Fruit fly (Drosophila melanogaster): Measurements from ENCODE around the gene CG16863.

CG16863 gene

DNA sequence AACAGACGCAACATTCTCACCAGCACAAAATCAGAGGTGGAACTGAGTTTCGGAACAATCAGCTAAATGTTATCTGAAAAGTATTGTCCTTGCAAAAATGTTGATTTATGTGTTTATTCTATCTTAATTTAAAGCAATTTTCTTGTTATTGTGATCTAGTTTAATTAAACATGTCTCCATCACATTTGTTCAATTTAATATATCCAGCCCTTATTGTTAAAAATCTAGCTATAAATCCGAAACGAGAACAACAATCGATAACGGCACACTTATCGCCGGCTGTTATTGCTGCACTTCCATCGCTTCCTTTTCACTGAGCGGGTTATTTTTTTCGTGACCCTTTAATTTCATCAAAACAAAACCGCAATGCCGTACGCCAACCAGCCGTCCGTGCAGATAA is 42.3 kb downstream of the CG16863 start, which contains the start of the genes GatC, PolG2 and Polr2C (continued):
- peak; percentile 56; the same call in 2 of the 3 replicates for TF ChIP-seq zen2 (GFP tag; IDR thresholded peaks at IDR 0.05; ENCODE audit: partially characterized antibody)
- TF ChIP-seq Ada2b (GFP tag; IDR thresholded peaks at IDR 0.05): peak; percentile 48; the same call in 1 of the 2 replicates
- no peak for TF ChIP-seq mirr (GFP tag; optimal IDR thresholded peaks at IDR 0.05)
- TF ChIP-seq CG11695 (GFP tag; IDR thresholded peaks at IDR 0.05): no peak
- peak; percentile 41 for TF ChIP-seq bab2 (GFP tag; optimal IDR thresholded peaks at IDR 0.05)
- TF ChIP-seq row (GFP tag; IDR thresholded peaks at IDR 0.05): peak; percentile 92
- TF ChIP-seq Ets65A (GFP tag): peak; percentile 34
- no peak for TF ChIP-seq lov (optimal IDR thresholded peaks at IDR 0.05)
- TF ChIP-seq lov (GFP tag; IDR thresholded peaks at IDR 0.05): no peak
- no peak for TF ChIP-seq CG12104 (GFP tag; optimal IDR thresholded peaks at IDR 0.05)
- peak; percentile 11 for TF ChIP-seq CG12942 (GFP tag; optimal IDR thresholded peaks at IDR 0.05)
- TF ChIP-seq CG4617 (GFP tag; optimal IDR thresholded peaks at IDR 0.05; ENCODE audit: borderline replicate concordance): peak; percentile 94
- peak; percentile 41; the same call in 1 of the 2 replicates for TF ChIP-seq lmd (GFP tag; IDR thresholded peaks at IDR 0.05)
- TF ChIP-seq CG9609 (GFP tag; optimal IDR thresholded peaks at IDR 0.05): peak; percentile 51
- no peak for TF ChIP-seq salm (tag; optimal IDR thresholded peaks at IDR 0.05)
- TF ChIP-seq CG4730 (GFP tag; IDR thresholded peaks at IDR 0.05): no peak
- TF ChIP-seq B-H1 (GFP tag; IDR thresholded peaks at IDR 0.05): no peak; the same call in 2 of the 3 replicates
- no peak for TF ChIP-seq toy (GFP tag; IDR thresholded peaks at IDR 0.05)
- TF ChIP-seq Abd-B (GFP tag; optimal IDR thresholded peaks at IDR 0.05): peak; percentile 36
- TF ChIP-seq CG9932 (GFP tag; IDR thresholded peaks at IDR 0.05): peak; percentile 78
- TF ChIP-seq tgo (GFP tag; IDR thresholded peaks at IDR 0.05): peak; percentile 38; the same call in 1 of the 3 replicates
- peak; percentile 34; the same call in 1 of the 2 replicates for TF ChIP-seq CG32532 (GFP tag; IDR thresholded peaks at IDR 0.05)
- TF ChIP-seq ttk (GFP tag; IDR thresholded peaks at IDR 0.05): peak; percentile 10; the same call in 1 of the 2 replicates
- peak; percentile 77 for TF ChIP-seq BEAF-32 (GFP tag; optimal IDR thresholded peaks at IDR 0.05)
- peak; percentile 97 for TF ChIP-seq CG18011 (GFP tag; optimal IDR thresholded peaks at IDR 0.05)
- TF ChIP-seq grn (GFP tag; optimal IDR thresholded peaks at IDR 0.05): no peak
- peak; percentile 62 for TF ChIP-seq lilli (GFP tag; optimal IDR thresholded peaks at IDR 0.05)
- peak; percentile 69 for TF ChIP-seq CG12391 (tag; optimal IDR thresholded peaks at IDR 0.05)
- TF ChIP-seq unc-4 (GFP tag; IDR thresholded peaks at IDR 0.05; ENCODE audit: partially characterized antibody): peak; percentile 81
- peak; percentile 78 for TF ChIP-seq CG16813 (GFP tag; IDR thresholded peaks at IDR 0.05; ENCODE audit: partially characterized antibody)
- peak; percentile 24 for TF ChIP-seq CG9727 (GFP tag; optimal IDR thresholded peaks at IDR 0.05)
- no peak for TF ChIP-seq CG17568 (GFP tag; optimal IDR thresholded peaks at IDR 0.05)
- no peak for TF ChIP-seq Hmx (GFP tag; optimal IDR thresholded peaks at IDR 0.05)
- peak; percentile 64 for TF ChIP-seq CG12299 (tag; optimal IDR thresholded peaks at IDR 0.05)
- TF ChIP-seq nerfin-2 (GFP tag; IDR thresholded peaks at IDR 0.05; ENCODE audit: partially characterized antibody): peak; percentile 81
- TF ChIP-seq CG7786 (GFP tag; optimal IDR thresholded peaks at IDR 0.05): peak; percentile 7
- peak; percentile 52 for TF ChIP-seq sug (tag; optimal IDR thresholded peaks at IDR 0.05)
- TF ChIP-seq Xbp1 (GFP tag; optimal IDR thresholded peaks at IDR 0.05): peak; percentile 31
- TF ChIP-seq CG14710 (tag; optimal IDR thresholded peaks at IDR 0.05): peak; percentile 67
- TF ChIP-seq CG17186 (GFP tag; optimal IDR thresholded peaks at IDR 0.05): peak; percentile 63
- peak; percentile 76 for TF ChIP-seq bbx (GFP tag; IDR thresholded peaks at IDR 0.05; ENCODE audit: partially characterized antibody)
- TF ChIP-seq vnd (GFP tag; IDR thresholded peaks at IDR 0.05; ENCODE audit: partially characterized antibody): peak; percentile 82
- TF ChIP-seq chinmo (GFP tag; IDR thresholded peaks at IDR 0.05; ENCODE audit: partially characterized antibody): peak; percentile 84
- TF ChIP-seq CG11093 (GFP tag; IDR thresholded peaks at IDR 0.05): no peak
- TF ChIP-seq gfzf (GFP tag; optimal IDR thresholded peaks at IDR 0.05): peak; percentile 52
- no peak for TF ChIP-seq usp (GFP tag; optimal IDR thresholded peaks at IDR 0.05)
- TF ChIP-seq CG17802 (tag; optimal IDR thresholded peaks at IDR 0.05): peak; percentile 37
- TF ChIP-seq ara (GFP tag; IDR thresholded peaks at IDR 0.05): no peak
- peak; percentile 6 for TF ChIP-seq CG4424 (GFP tag; optimal IDR thresholded peaks at IDR 0.05)
- peak; percentile 37 for TF ChIP-seq Hsf (GFP tag; optimal IDR thresholded peaks at IDR 0.05)
- TF ChIP-seq Dll (GFP tag; IDR thresholded peaks at IDR 0.05; ENCODE audit: partially characterized antibody): peak; percentile 80

Measured in whole organism, embryonic.